Fruit fly (Drosophila melanogaster): ENCODE results near the gene CG13032.
A peak's percentile ranks its signal among the peaks of the same experiment; 100 is the strongest.

CG13032 gene

DNA sequence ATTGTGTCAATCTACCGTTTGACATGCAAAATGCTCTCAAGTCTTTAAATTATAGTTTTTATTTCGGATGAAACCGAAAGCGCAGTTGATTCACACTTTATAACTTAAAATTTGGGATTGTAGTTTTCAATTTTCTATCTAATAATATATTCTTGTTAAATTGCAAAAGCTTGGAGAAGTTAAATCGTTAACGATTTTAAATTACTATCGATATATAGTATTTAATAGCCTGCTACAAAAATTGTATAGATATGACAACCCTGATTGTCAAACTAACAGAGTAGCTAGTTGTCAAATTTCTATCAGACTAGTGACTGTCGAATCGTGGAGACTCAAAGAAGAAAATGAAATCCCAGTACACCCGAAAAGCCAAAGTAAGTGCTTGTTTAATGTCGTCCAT, 30.9 kb downstream of the CG13032 start, which contains the start of gene CG9692:
Gene CG9692 (plus strand): TSS at position 301 of the 400 bp plus-strand sequence.
- no peak for TF ChIP-seq CG8478 (optimal IDR thresholded peaks at IDR 0.05)
- no peak for TF ChIP-seq CTCF (optimal IDR thresholded peaks at IDR 0.05)

DNA sequence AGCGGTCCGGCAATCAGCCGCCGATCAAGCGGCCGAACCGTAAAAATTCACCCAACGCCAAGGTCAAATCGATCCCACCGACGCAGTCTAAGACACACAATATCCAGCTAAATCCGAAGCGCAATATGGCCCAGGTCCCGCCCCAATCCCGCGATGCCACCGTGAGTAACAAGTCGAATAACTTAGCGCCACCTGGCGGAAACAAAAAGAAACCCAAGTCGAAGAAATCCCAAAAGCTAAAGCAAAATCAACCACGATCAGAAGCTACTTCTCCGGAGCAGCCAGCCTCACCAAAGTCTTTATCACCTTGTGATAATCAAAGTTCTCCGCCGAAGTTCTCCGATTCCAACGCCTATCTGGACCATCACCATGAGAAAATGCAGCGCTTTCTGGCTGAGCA, 31.9 kb downstream of the CG13032 start:
- TF ChIP-seq CG8478 (optimal IDR thresholded peaks at IDR 0.05) (no peak), CTCF (optimal IDR thresholded peaks at IDR 0.05) (peak; percentile 62 to 70)

DNA sequence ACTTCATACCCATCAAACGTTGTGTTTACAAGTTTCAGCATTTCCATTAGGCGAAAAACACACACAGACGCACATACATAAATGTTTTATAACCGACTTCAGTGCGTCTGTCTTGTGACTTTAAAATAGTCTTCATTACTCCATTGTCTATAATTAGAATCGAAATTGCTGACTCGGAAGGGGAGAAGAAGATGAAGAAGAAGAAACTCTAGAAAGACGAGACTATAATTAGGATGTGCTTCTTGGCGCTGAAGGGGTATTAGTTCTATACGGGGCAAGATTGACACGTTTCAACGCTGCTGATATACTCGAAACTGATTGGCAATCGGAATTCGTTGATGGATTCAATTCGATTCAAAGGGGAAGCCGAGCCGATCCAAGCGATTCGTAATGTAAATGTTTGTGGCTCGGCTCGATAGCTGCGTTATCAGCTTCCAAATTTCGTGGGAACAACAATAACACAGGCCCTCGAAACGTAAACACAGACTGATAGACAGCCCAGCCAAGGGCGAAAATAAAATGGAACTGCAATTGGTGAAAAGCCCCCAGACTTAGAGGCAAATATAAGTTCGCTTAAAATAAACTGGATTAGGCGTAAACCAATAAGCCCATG, 35.1 kb downstream of the CG13032 start:
- TF ChIP-seq CTCF (optimal IDR thresholded peaks at IDR 0.05) (no peak), CG8478 (optimal IDR thresholded peaks at IDR 0.05) (no peak)

DNA sequence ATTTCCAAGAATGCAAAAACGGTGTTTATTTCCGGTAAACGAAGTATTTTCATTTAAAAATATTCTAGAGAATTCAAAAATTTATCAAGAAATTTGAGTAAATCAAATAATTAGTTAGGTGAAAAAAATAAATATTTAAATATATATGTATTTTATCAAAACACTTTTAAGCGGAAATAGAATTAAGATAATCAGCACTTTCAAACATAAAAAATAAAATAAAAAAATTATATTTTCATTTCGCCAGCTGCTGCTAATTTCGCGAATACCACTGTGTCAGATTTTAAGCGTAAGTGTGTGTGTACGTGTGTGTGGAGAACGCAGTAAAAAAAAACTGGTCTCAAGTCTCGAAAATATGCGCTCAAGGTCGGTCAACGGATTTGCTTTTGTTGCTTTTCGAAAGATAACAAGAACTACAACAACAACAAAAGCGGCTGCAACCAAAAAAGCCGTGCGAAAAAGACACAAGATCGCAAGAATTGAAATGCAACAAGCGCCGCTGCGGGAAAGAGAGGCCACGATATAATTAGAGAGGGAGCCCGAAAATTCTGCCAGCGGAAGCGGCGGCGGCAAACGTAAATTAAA, 36.0 kb downstream of the CG13032 start:
- no peak for TF ChIP-seq CTCF (optimal IDR thresholded peaks at IDR 0.05)
- TF ChIP-seq CG8478 (optimal IDR thresholded peaks at IDR 0.05): no peak

DNA sequence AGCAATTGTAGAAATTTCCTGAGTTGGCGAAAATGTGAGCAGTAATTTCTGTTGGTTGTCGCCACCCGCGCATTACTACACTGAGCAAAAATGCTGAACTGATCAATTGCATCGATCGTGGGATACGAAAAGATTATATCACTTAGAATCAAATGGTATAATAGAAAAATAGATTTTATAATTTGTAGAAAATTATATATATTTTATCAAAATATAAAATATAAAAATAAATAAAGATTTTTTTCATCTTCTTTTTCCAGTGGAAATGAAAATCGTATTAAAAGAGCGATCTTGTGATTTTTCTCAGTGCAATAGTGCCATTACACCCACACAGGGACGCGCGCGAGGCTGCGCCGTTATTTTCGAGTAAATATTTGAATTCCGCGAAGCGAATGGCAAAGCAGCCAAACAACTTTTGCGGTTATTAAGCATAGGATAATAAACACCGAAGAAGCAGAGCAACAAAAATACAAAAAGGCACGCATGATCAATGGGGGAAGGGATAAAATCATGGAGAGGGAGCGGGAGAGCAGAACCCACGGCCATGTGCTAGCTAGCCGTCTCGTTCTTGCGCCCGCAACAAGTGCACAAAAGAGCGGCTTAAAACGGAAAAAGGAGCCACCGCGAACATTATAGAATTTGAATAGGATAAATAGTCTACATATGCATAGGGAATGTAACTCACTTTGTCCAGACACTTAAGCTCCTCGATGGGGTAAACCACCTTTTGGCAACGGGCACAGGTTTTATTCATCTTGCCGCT, 36.7 kb downstream of the CG13032 start:
- TF ChIP-seq CTCF (optimal IDR thresholded peaks at IDR 0.05) (no peak), CG8478 (optimal IDR thresholded peaks at IDR 0.05) (no peak)

DNA sequence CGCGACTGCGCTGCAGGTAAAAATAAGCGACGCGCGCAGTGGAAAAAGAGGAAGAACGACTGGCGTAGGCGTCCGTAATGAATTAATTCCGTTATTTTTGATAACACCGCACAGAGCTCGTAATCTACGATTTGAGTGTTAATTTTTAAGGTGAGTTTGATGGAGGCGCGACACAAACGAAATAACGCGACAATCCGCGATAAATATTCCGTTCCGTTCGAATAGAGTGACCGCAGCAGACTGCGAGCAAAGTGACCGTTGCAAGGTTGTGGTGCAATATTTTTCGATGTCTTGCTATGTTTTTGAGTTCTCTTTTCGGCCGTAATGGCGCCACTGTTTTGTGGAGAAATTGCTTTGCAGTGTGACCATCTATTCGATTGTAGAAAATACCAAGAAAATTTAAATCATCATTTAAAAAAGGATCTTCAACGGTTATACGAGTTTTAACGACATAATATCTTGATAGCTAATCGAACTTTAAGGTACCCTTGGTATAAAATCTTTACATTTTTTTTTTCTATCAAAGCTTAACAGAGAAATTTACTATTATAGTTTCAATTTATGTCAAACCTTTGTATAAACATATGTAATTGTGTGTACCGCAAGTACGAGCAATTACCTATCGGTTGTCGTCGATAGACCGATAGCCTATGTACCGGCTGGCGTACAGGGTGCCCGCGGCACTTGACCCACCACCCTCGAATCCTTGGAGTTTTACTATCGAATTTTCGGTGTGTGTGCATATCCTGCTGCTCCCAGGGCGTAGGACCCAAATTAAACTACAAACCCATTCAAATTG, 37.9 kb downstream of the CG13032 start, which contains the start of the genes CG43954, Lasp and Dab:
Gene CG43954 (minus strand): TSS at position 248 of the 799 bp plus-strand sequence.
Gene Lasp (minus strand): TSS at position 248 of the 799 bp plus-strand sequence.
Gene Dab (plus strand): TSS at position 697 of the 799 bp plus-strand sequence.
- TF ChIP-seq CG8478 (optimal IDR thresholded peaks at IDR 0.05): no peak
- TF ChIP-seq CTCF (optimal IDR thresholded peaks at IDR 0.05): peak; percentile 95 to 96

DNA sequence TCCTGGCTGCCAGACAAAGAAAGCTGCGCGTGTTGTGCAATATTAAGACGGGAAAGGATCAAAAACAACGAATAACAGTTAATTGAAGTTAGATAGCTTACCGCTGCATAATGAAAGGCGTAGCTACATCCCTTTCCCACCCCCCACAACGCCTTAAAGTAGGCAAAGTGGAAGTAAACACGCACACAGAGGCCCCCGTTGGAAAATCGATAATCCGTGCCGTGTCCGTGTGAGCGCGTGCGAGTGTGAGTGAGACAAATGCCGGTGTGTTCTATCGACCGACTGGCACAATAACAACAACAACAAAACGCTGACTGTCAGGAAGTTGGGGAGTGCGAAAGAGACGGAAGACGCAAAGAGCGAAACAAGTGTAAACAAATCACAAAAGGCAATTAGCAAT, 38.6 kb downstream of the CG13032 start:
- TF ChIP-seq CG8478 (optimal IDR thresholded peaks at IDR 0.05): no peak
- TF ChIP-seq CTCF (optimal IDR thresholded peaks at IDR 0.05): peak in 1 of 2 experiments; percentile 40

DNA sequence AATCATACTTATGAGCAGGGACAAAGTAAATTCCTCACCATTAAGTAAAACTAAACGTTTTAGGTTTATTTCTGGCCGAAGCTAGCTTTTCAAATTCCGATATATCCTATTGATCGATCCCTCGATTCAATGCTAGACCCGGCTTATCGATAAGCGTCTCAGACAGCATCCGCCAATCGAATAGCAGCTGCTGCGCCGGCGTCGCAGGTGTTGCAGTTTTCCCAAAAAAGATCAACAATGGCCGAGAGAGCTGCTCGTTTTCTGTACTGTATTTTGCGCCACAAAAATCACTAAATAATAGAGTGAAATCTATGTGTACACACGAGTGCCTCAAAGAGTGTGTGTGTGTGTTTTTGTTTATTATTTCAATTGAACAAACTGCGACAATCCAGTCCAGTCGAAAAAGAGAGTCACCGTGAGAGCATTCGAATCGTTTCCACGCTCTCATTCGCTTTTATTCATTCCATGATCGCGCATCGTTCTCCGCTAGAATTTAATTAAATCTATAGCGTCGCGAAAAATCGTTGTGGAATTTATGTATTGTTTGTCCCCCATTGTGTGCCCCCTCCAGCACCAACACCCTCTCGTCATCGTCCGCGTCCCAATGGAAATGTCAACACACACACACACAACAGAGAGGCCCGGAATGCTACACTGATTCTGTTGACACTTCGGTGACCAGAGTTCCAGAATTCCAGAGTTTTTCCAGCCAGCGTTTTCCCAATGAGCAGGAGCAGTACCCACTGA, 39.9 kb downstream of the CG13032 start:
- TF ChIP-seq CG8478 (optimal IDR thresholded peaks at IDR 0.05) (no peak), CTCF (optimal IDR thresholded peaks at IDR 0.05) (peak in 1 of 2 experiments; percentile 16)

DNA sequence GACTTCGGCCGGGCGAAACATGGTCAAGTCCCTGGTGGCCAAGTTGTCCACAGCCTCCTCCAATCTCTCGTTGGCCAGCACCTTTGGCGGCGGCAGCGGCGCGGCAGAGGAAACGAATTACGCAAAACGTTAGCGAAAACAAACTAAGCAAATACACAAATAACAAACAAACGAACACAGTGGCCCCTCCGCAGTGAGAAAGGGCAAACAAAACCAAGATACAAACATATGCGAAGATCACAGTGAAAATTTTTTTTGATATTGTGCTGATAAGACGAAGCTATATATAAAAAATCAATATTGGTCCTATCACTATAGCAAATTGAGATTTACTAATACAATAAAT, 40.4 kb downstream of the CG13032 start:
- TF ChIP-seq CTCF (optimal IDR thresholded peaks at IDR 0.05): no peak
- TF ChIP-seq CG8478 (optimal IDR thresholded peaks at IDR 0.05): no peak

DNA sequence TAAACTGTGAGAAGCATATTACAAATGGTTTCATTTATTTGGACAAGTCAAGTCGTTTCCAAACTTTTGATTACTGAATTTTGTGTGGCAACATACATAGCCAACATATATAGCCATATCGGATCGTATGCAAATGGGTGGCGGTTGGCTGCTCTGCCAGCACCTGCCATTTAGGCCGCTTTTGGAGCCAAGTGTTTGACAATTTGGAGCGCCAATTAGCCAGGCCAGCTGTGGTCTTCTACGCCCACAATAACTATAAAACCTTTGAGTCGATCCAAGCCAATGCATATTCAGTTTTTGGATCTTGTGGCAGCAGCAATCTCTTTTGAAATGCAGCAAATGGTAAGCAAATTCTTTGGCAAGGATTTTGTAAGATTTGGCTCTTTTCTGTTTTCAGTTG, 50.8 kb downstream of the CG13032 start, which contains the start of gene CG13031:
Gene CG13031 (plus strand): TSS at position 301 of the 400 bp plus-strand sequence.
- no peak for TF ChIP-seq CG8478 (optimal IDR thresholded peaks at IDR 0.05)
- no peak for TF ChIP-seq CTCF (optimal IDR thresholded peaks at IDR 0.05)

All from S2 (cell line).